Worm (Caenorhabditis elegans) whole organism, young adult: ENCODE results near the gene C28H8.2.

ENCODE experiments used
- C06A6.2 ChIP-seq: fragments of 200-800 bp; sonication (Bioruptor generic); conservative IDR thresholded peaks from 2 replicates; pipeline ENCODE4 v1.3.6; 2022; ENCODE audit warnings: missing genetic modification characterization, missing compliant biosample characterization
- F39B2.1 ChIP-seq: fragments of 200-800 bp; sonication (Bioruptor generic); IDR thresholded peaks from 2 replicates; pipeline ENCODE4 v1.3.6; 2022; ENCODE audit warnings: missing genetic modification reagents, missing genetic modification characterization, missing compliant biosample characterization
- F52B5.7 ChIP-seq: sonication (generic microtip); optimal IDR thresholded peaks from 2 replicates; lab custom pipeline; 2016; ENCODE audit warnings: mild to moderate bottlenecking, missing genetic modification characterization, missing compliant biosample characterization
- ceh-79 ChIP-seq: sonication (generic microtip); optimal IDR thresholded peaks from 2 replicates; lab custom pipeline; 2017; ENCODE audit warnings: mild to moderate bottlenecking, missing genetic modification characterization, missing compliant biosample characterization
- dpff-1 ChIP-seq: sonication (generic microtip); optimal IDR thresholded peaks from 2 replicates; lab custom pipeline; 2017; ENCODE audit warnings: mild to moderate bottlenecking, missing genetic modification characterization, missing compliant biosample characterization
- dpl-1 ChIP-seq: fragments of 150-350 bp; optimal IDR thresholded peaks from 2 replicates; lab custom pipeline; 2014; ENCODE audit warnings: missing biosample characterization, missing genetic modification reagents, missing genetic modification characterization
- madf-6 ChIP-seq: fragments of 200-800 bp; sonication (Bioruptor generic); IDR thresholded peaks from 2 replicates; pipeline ENCODE4 v1.3.6; 2022; ENCODE audit warnings: missing genetic modification reagents, missing genetic modification characterization, missing compliant biosample characterization
- nhr-120 ChIP-seq: fragments of 200-800 bp; sonication (Bioruptor generic); IDR thresholded peaks from 2 replicates; pipeline ENCODE4 v1.3.6; 2022; ENCODE audit warnings: missing genetic modification characterization, missing compliant biosample characterization
- snpc-1.3 ChIP-seq: sonication (generic microtip); optimal IDR thresholded peaks from 2 replicates; lab custom pipeline; 2017; ENCODE audit warnings: missing genetic modification characterization, mild to moderate bottlenecking, missing compliant biosample characterization, antibody characterized with exemption, moderate library complexity, missing genotype, missing genetic modification reagents; ENCODE audit not compliant: insufficient read depth
- tbp1 ChIP-seq: fragments of 200-800 bp; sonication (Bioruptor generic); optimal IDR thresholded peaks from 2 replicates; lab custom pipeline; 2018; ENCODE audit warnings: mild to moderate bottlenecking, missing genetic modification characterization, missing compliant biosample characterization

ce11 chrIII:5953913-5954290 is 33.8 kb downstream of the C28H8.2 start:
- TF ChIP-seq dpff-1 (tag; lab: Kevin White, UChicago), result no peak
- no peak for TF ChIP-seq snpc-1.3 (tag; lab: Kevin White, UChicago)
- TF ChIP-seq tbp1 (GFP tag; lab: Kevin White, UChicago), result no peak
- TF ChIP-seq ceh-79, result no peak
- no peak for TF ChIP-seq C06A6.2 (GFP tag; lab: Robert Waterston, UW)
- TF ChIP-seq madf-6 (GFP tag; lab: Robert Waterston, UW), result no peak
- no peak for TF ChIP-seq F39B2.1 (GFP tag; lab: Robert Waterston, UW)
- no peak for TF ChIP-seq nhr-120 (GFP tag; lab: Robert Waterston, UW)
- no peak for TF ChIP-seq dpl-1
- TF ChIP-seq F52B5.7 (tag; lab: Kevin White, UChicago), result no peak
